Fruit fly (Drosophila melanogaster) S2 (cell line): ENCODE results near the gene Dlip1.

Experiments
- CG8478 ChIP-seq: fragments of >200 bp; optimal IDR thresholded peaks from 2 replicates; lab custom pipeline; 2018
- CTCF ChIP-seq, 2 experiments: fragments of >200 bp; optimal IDR thresholded peaks; 2 replicates each; lab custom pipeline; 2018

DNA sequence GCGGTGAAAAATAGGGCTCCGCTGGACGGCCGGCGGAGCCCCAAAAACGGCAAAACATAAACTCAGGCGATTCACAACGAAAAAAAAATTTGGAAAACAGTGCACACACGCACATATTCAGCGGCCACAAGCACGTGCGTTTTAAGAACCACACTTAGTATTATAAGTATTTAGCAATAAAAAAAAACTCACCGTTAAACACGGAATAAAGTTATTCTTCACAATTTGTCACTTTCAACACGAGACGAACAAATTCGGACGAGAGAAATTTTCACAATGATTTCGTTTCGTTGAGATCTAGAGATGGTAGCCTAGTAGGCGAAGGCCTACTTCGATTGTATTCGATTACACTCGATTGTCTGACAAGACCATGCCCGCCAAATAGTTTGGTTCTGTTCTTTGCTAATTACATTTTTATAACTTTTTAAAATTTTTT is 2.0 kb upstream of the Dlip1 start, which contains the start of gene His3.3B:
- TF ChIP-seq CTCF (optimal IDR thresholded peaks at IDR 0.05; lab: Kevin White, UChicago) (peak in 1 of 2 experiments; percentile 32), CG8478 (lab: Kevin White, UChicago) (no peak)
